Worm (Caenorhabditis elegans): ENCODE data around the gene lido-4.
"Not testable (repeated sequence)": the region's sequence is repeated elsewhere in the genome, so short reads cannot be mapped to it uniquely, and the experiment has no call there.

lido-4 gene

DNA sequence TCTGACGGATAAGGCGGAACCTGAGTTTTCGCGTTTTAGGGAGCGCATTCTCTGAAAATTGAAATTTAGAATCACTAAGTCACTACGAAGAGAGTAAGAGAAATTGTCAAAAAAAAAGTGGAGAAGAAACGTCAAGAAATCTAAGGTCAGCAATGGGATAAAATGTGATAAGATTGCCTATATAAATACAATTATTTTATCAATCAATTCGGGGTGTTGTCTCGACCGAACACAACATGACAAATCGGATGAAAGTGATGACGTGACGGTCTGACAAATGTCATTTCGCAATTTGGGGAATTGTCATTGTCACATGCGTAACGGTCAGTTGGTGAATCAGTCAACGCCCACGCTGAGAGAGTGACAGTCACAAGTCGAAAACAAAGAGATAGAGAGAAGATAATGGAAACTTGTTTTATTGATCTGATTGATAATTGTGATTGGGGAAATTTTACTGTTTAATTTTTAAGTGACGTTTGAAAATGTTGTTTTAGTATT, 30.5 kb upstream of the lido-4 start, which contains the start of gene cnp-3:
TSS of gene cnp-3 (minus strand) at position 51 of the 498 bp plus-strand sequence.
- peak; percentile 59 for TF ChIP-seq unc-62 (GFP tag; optimal IDR thresholded peaks at IDR 0.05)
- TF ChIP-seq mep-1 (tag; optimal IDR thresholded peaks at IDR 0.05): no peak
- no peak for TF ChIP-seq nhr-2 (tag; optimal IDR thresholded peaks at IDR 0.05)

DNA sequence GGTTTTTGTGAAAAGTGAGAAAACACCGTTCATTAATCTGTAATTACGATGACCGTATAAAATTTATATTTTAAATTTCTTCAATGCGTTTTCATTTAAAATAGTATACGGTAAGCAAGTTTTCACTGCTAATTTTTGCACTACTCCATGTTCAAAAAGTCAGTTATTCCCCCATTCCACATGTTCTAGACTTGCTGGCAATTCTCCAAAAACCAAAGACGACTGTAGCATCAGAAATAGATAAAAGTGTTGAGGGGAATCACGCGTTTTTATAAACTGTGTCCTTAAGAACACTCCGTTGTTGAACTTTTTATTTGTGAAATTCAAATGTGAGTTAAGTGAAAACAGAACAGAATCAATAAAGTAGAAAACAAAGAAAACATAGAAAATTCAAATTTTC, 28.1 kb upstream of the lido-4 start:
- TF ChIP-seq M03D4.4 (tag; optimal IDR thresholded peaks at IDR 0.05) (no peak), hlh-1 (tag; optimal IDR thresholded peaks at IDR 0.05) (no peak), nhr-2 (tag; optimal IDR thresholded peaks at IDR 0.05) (no peak), mls-2 (tag; optimal IDR thresholded peaks at IDR 0.05) (no peak), tbx-8 (GFP tag; optimal IDR thresholded peaks at IDR 0.05) (no peak)

DNA sequence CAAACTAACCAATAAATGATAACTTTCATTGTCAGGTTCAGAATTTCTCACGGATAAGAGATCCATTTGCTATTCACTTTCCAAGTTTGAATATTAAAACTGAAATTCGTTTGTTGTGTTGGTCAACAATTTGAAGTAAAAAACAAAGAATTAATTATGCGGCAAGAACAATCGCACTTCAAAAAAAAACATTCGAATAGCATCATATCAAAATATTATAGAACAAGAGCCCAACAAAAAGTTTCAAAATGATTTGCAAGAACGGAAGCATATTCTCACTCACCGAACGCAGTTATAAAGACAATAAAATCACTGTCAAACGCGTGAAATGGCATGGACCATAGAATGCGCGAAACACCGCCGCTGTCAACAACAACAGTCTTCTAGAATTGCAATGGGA, 26.9 kb upstream of the lido-4 start, which contains the start of gene K09E3.7:
TSS of gene K09E3.7 (minus strand) at position 101 of the 400 bp plus-strand sequence.
- TF ChIP-seq blmp-1 (tag; optimal IDR thresholded peaks at IDR 0.05) (no peak), bed-3 (GFP tag; optimal IDR thresholded peaks at IDR 0.05) (no peak)

DNA sequence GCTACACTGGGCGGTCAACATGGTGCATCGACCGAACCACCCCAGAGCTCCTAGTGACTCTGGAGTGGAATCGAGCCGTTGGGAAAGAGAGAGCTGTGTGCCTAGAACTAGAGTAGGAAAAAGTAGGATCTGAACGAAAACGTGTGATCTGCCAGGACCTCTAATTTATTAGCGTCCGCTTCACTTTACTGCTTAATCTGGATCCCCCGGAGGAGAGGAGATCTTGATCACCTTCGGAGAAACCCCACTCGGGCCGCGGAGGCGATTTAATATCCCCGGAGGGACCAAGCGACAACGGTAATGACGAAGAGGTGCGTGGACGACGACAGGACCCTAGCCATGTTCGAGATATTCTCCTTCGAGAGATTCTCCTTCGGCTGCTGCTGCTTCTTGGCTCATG, 9.8 kb upstream of the lido-4 start, which contains the start of gene K09E3.2:
TSS of gene K09E3.2 (plus strand) at position 301 of the 400 bp plus-strand sequence.
- not testable (repeated sequence) for TF ChIP-seq tbx-8 (GFP tag; optimal IDR thresholded peaks at IDR 0.05); unc-62 (GFP tag; optimal IDR thresholded peaks at IDR 0.05); unc-39 (tag; optimal IDR thresholded peaks at IDR 0.05)

DNA sequence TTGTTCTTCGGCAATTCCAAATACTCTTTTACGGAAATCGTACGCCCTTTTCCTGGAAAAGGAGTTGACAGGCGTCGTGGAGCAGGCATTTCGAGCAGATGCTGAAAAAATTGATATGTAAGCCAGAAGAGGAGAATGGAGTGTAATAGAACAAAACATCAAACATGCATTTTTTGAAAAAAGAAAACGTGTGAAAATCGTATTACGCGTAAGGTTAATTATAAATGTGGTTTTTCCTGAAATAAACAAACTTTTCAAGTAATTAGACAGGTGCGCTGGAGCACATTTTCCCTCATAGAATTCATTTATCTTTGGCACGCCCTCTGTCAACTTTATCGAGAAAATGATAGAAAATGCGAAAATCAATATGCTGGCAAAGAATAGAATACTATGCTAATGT, 7.5 kb upstream of the lido-4 start, which contains the start of gene lido-6:
TSS of gene lido-6 (minus strand) at position 101 of the 400 bp plus-strand sequence.
- no peak for TF ChIP-seq ces-1 (GFP tag; optimal IDR thresholded peaks at IDR 0.05)
- TF ChIP-seq snpc-4 (tag; optimal IDR thresholded peaks at IDR 0.05): no peak
- TF ChIP-seq nhr-2 (tag; optimal IDR thresholded peaks at IDR 0.05): no peak
- TF ChIP-seq elt-3 (tag; optimal IDR thresholded peaks at IDR 0.05): no peak
- TF ChIP-seq flh-1 (GFP tag; optimal IDR thresholded peaks at IDR 0.05): no peak
- no peak for TF ChIP-seq ham-2 (GFP tag; optimal IDR thresholded peaks at IDR 0.05)
- TF ChIP-seq mab-5 (tag; optimal IDR thresholded peaks at IDR 0.05): no peak
- TF ChIP-seq lin-13 (tag; optimal IDR thresholded peaks at IDR 0.05): no peak
- TF ChIP-seq blmp-1 (tag; optimal IDR thresholded peaks at IDR 0.05): no peak
- no peak for TF ChIP-seq nhr-28 (tag; optimal IDR thresholded peaks at IDR 0.05)
- TF ChIP-seq ceh-83 (GFP tag; optimal IDR thresholded peaks at IDR 0.05): no peak
- TF ChIP-seq sptf-1 (tag; optimal IDR thresholded peaks at IDR 0.05): no peak
- TF ChIP-seq nhr-237 (tag; optimal IDR thresholded peaks at IDR 0.05): no peak
- no peak for TF ChIP-seq sem-2 (GFP tag; optimal IDR thresholded peaks at IDR 0.05)
- TF ChIP-seq ceh-39 (tag; optimal IDR thresholded peaks at IDR 0.05): no peak

DNA sequence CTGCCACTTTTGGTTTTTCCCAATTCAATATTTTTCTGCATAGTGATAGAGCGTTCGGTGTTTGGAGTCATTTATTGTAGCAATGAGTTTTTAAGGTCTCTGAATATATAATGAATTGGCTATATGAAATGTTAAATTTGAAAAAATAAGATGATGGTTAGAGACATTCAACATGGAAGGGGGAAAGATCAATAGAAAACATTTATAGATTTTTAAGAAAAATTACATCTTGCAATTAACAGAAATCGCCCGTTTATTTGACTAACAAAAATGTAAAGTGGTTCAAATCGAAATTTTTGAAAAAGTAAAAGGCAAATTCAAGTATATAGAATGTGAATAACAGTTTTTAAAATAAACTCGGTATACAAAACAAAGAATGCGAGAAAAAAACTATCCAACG, 3.0 kb upstream of the lido-4 start, which contains the start of gene lido-5:
TSS of gene lido-5 (minus strand) at position 101 of the 400 bp plus-strand sequence.
- TF ChIP-seq sem-2 (GFP tag; optimal IDR thresholded peaks at IDR 0.05) (no peak), elt-3 (tag; optimal IDR thresholded peaks at IDR 0.05) (no peak)

DNA sequence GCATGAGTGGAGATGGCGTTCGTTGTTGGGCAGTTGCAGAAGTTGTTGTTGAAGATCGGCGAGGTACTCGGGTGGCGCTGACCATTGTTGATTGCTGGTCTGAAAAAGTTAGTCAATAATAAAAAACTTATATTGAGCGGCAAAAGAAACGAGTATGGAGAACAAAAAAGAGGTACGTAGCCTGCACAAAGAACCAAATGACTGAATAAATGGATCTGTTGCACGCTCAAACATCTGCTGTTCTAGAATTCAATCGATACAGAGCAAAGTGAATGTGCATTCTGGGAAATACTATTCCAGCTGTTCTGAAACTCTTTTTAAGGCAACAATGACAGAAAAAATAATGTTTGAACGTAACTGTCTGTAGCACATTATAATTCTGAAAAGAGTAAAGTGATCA, 6.9 kb downstream of the lido-4 start, which contains the start of gene lido-2:
TSS of gene lido-2 (minus strand) at position 101 of the 400 bp plus-strand sequence.
- TF ChIP-seq cnd-1 (tag; optimal IDR thresholded peaks at IDR 0.05) (no peak), hlh-1 (tag; optimal IDR thresholded peaks at IDR 0.05) (no peak), blmp-1 (tag; optimal IDR thresholded peaks at IDR 0.05) (no peak), unc-120 (tag; optimal IDR thresholded peaks at IDR 0.05; ENCODE audit: poor library complexity, severe bottlenecking) (no peak), lsy-2 (tag; optimal IDR thresholded peaks at IDR 0.05) (no peak), unc-39 (tag; optimal IDR thresholded peaks at IDR 0.05) (no peak), sptf-1 (tag; optimal IDR thresholded peaks at IDR 0.05) (no peak), ham-2 (GFP tag; optimal IDR thresholded peaks at IDR 0.05) (no peak), bed-3 (GFP tag; optimal IDR thresholded peaks at IDR 0.05) (no peak), nhr-12 (tag; optimal IDR thresholded peaks at IDR 0.05) (no peak), lin-13 (tag; optimal IDR thresholded peaks at IDR 0.05) (no peak), pha-4 (tag; optimal IDR thresholded peaks at IDR 0.05) (no peak), zip-8 (tag; optimal IDR thresholded peaks at IDR 0.05) (no peak), nhr-237 (tag; optimal IDR thresholded peaks at IDR 0.05) (no peak), ceh-39 (tag; optimal IDR thresholded peaks at IDR 0.05) (no peak), tbx-8 (GFP tag; optimal IDR thresholded peaks at IDR 0.05) (no peak), nhr-2 (tag; optimal IDR thresholded peaks at IDR 0.05) (no peak), flh-1 (GFP tag; optimal IDR thresholded peaks at IDR 0.05) (no peak)
